Fruit fly (Drosophila melanogaster): ENCODE data around the gene CG33969.

CG33969 gene

dm6 chr3L:20385408-20385807, 7.9 kb downstream of the CG33969 start:
- TF ChIP-seq CG33017 (tag; optimal IDR thresholded peaks at IDR 0.05) (no peak), pad (GFP tag; optimal IDR thresholded peaks at IDR 0.05) (no peak), CG7045 (GFP tag; optimal IDR thresholded peaks at IDR 0.05) (peak; percentile 15), CG1620 (GFP tag; optimal IDR thresholded peaks at IDR 0.05) (no peak), cnc (optimal IDR thresholded peaks at IDR 0.05) (peak in 1 of 2 experiments; percentile 39), tj (GFP tag; optimal IDR thresholded peaks at IDR 0.05) (peak; percentile 70), cic (GFP tag; optimal IDR thresholded peaks at IDR 0.05) (peak; percentile 51), Mnt (GFP tag; optimal IDR thresholded peaks at IDR 0.05) (peak; percentile 1), ovo (GFP tag; optimal IDR thresholded peaks at IDR 0.05) (no peak), Hr96 (GFP tag; optimal IDR thresholded peaks at IDR 0.05) (no peak), CG7101 (tag; optimal IDR thresholded peaks at IDR 0.05) (no peak), bab1 (GFP tag; optimal IDR thresholded peaks at IDR 0.05) (no peak), Crg-1 (GFP tag; optimal IDR thresholded peaks at IDR 0.05) (no peak), CG5204 (GFP tag; optimal IDR thresholded peaks at IDR 0.05) (no peak), kay (GFP tag; ENCODE audit: borderline replicate concordance) (peak; percentile 85), CG12768 (GFP tag; optimal IDR thresholded peaks at IDR 0.05) (no peak), Clk (GFP tag; optimal IDR thresholded peaks at IDR 0.05) (no peak), CG11617 (GFP tag; optimal IDR thresholded peaks at IDR 0.05) (no peak), CG14711 (tag; optimal IDR thresholded peaks at IDR 0.05) (no peak), toe (GFP tag; optimal IDR thresholded peaks at IDR 0.05) (no peak)

- TF ChIP-seq cnc (optimal IDR thresholded peaks at IDR 0.05) (no peak), kay (GFP tag; ENCODE audit: borderline replicate concordance) (peak; percentile 93)
Measured at dm6 chr3L:20385006-20385405, 8.3 kb downstream of the CG33969 start.

dm6 chr3L:20384086-20384810, 9.1 kb downstream of the CG33969 start, which contains the start of the genes CG5498 and fbl:
TSS of gene CG5498 (minus strand) at chr3L:20384109.
TSS of gene fbl (plus strand) at chr3L:20384429.
- TF ChIP-seq CG14711 (tag; optimal IDR thresholded peaks at IDR 0.05) (peak; percentile 84), toe (GFP tag; optimal IDR thresholded peaks at IDR 0.05) (peak; percentile 80), CG7101 (tag; optimal IDR thresholded peaks at IDR 0.05) (peak; percentile 87), Crg-1 (GFP tag; optimal IDR thresholded peaks at IDR 0.05) (peak; percentile 90), bab1 (GFP tag; optimal IDR thresholded peaks at IDR 0.05) (peak; percentile 78), pad (GFP tag; optimal IDR thresholded peaks at IDR 0.05) (peak; percentile 76), CG12768 (GFP tag; optimal IDR thresholded peaks at IDR 0.05) (peak; percentile 75), CG1620 (GFP tag; optimal IDR thresholded peaks at IDR 0.05) (peak; percentile 81), CG5204 (GFP tag; optimal IDR thresholded peaks at IDR 0.05) (peak; percentile 83), kay (GFP tag; ENCODE audit: borderline replicate concordance) (no peak), cnc (optimal IDR thresholded peaks at IDR 0.05) (peak in 1 of 2 experiments; percentile 27), tj (GFP tag; optimal IDR thresholded peaks at IDR 0.05) (peak; percentile 99), Hr96 (GFP tag; optimal IDR thresholded peaks at IDR 0.05) (peak; percentile 77), Mnt (GFP tag; optimal IDR thresholded peaks at IDR 0.05) (peak; percentile 69), CG11617 (GFP tag; optimal IDR thresholded peaks at IDR 0.05) (peak; percentile 86), CG7045 (GFP tag; optimal IDR thresholded peaks at IDR 0.05) (peak; percentile 85), Clk (GFP tag; optimal IDR thresholded peaks at IDR 0.05) (peak; percentile 69), cic (GFP tag; optimal IDR thresholded peaks at IDR 0.05) (peak; percentile 37), CG33017 (tag; optimal IDR thresholded peaks at IDR 0.05) (peak; percentile 85), ovo (GFP tag; optimal IDR thresholded peaks at IDR 0.05) (peak; percentile 59)

dm6 chr3L:20379496-20379895, 13.9 kb downstream of the CG33969 start:
- TF ChIP-seq Clk (GFP tag; optimal IDR thresholded peaks at IDR 0.05) (no peak), CG5204 (GFP tag; optimal IDR thresholded peaks at IDR 0.05) (no peak)

dm6 chr3L:20376564-20376920, 16.8 kb downstream of the CG33969 start:
- TF ChIP-seq toe (GFP tag; optimal IDR thresholded peaks at IDR 0.05) (no peak), cic (GFP tag; optimal IDR thresholded peaks at IDR 0.05) (peak; percentile 15), Hr96 (GFP tag; optimal IDR thresholded peaks at IDR 0.05) (no peak)

dm6 chr3L:20375878-20376563, 17.3 kb downstream of the CG33969 start, which contains the start of the genes Ide and RhoBTB:
TSS of gene Ide (minus strand) at chr3L:20375896.
TSS of gene RhoBTB (plus strand) at chr3L:20376242.
- TF ChIP-seq ovo (GFP tag; optimal IDR thresholded peaks at IDR 0.05) (peak; percentile 81), Mnt (GFP tag; optimal IDR thresholded peaks at IDR 0.05) (peak; percentile 73), CG11617 (GFP tag; optimal IDR thresholded peaks at IDR 0.05) (peak; percentile 80), CG7045 (GFP tag; optimal IDR thresholded peaks at IDR 0.05) (peak; percentile 84), pad (GFP tag; optimal IDR thresholded peaks at IDR 0.05) (peak; percentile 73), CG1620 (GFP tag; optimal IDR thresholded peaks at IDR 0.05) (peak; percentile 91), kay (GFP tag; ENCODE audit: borderline replicate concordance) (no peak), Hr96 (GFP tag; optimal IDR thresholded peaks at IDR 0.05) (peak; percentile 93), CG33017 (tag; optimal IDR thresholded peaks at IDR 0.05) (peak; percentile 70), bab1 (GFP tag; optimal IDR thresholded peaks at IDR 0.05) (peak; percentile 46), CG5204 (GFP tag; optimal IDR thresholded peaks at IDR 0.05) (peak; percentile 94), cnc (optimal IDR thresholded peaks at IDR 0.05) (no peak), tj (GFP tag; optimal IDR thresholded peaks at IDR 0.05) (peak; percentile 69), CG7101 (tag; optimal IDR thresholded peaks at IDR 0.05) (peak; percentile 82), Crg-1 (GFP tag; optimal IDR thresholded peaks at IDR 0.05) (peak; percentile 88), CG14711 (tag; optimal IDR thresholded peaks at IDR 0.05) (peak; percentile 79), CG12768 (GFP tag; optimal IDR thresholded peaks at IDR 0.05) (peak; percentile 80), Clk (GFP tag; optimal IDR thresholded peaks at IDR 0.05) (peak; percentile 76), cic (GFP tag; optimal IDR thresholded peaks at IDR 0.05) (peak; percentile 54), toe (GFP tag; optimal IDR thresholded peaks at IDR 0.05) (peak; percentile 96)
